Worm (Caenorhabditis elegans): ENCODE data around the gene let-19.

- TF ChIP-seq W03F9.2 (tag; optimal IDR thresholded peaks at IDR 0.05): no peak
- no peak for TF ChIP-seq dao-5 (tag; optimal IDR thresholded peaks at IDR 0.05)
- no peak for TF ChIP-seq him-1 (tag; optimal IDR thresholded peaks at IDR 0.05)
Observed at ce11 chrII:8730960-8731693, 39.6 kb upstream of the let-19 start.
